Fruit fly (Drosophila melanogaster) whole organism, pupa: ENCODE results near the gene vsg.

Source experiments
- CG10348 ChIP-seq: fragments of 200-800 bp; sonication (Bioruptor generic); IDR thresholded peaks from 2 replicates; pipeline ENCODE4 v1.3.6; 2022; ENCODE audit warnings: missing biosample characterization, missing genetic modification characterization
- CG14655 ChIP-seq: fragments of 200-800 bp; sonication (Bioruptor generic); optimal IDR thresholded peaks from 3 replicates; lab custom pipeline; 2017; ENCODE audit warnings: mild to moderate bottlenecking, missing biosample characterization, missing genetic modification reagents, missing genetic modification characterization
- CG15710 ChIP-seq: fragments of 200-800 bp; sonication (Bioruptor generic); optimal IDR thresholded peaks from 2 replicates; lab custom pipeline; 2018; ENCODE audit warnings: missing biosample characterization, mild to moderate bottlenecking, missing genetic modification characterization, moderate library complexity
- CG17806 ChIP-seq: fragments of 200-800 bp; sonication (Bioruptor generic); optimal IDR thresholded peaks from 2 replicates; lab custom pipeline; 2018; ENCODE audit warnings: missing biosample characterization, mild to moderate bottlenecking, missing genetic modification characterization, moderate library complexity
- CG32121 ChIP-seq: fragments of 200-800 bp; sonication (Bioruptor generic); IDR thresholded peaks from 2 replicates; pipeline ENCODE4 v1.3.6; 2022; ENCODE audit warnings: missing biosample characterization, missing genetic modification characterization
- CG34367 ChIP-seq: fragments of 200-800 bp; sonication (Bioruptor generic); optimal IDR thresholded peaks from 2 replicates; lab custom pipeline; 2018; ENCODE audit warnings: missing biosample characterization, mild to moderate bottlenecking, missing genetic modification characterization
- CG8301 ChIP-seq: fragments of 200-800 bp; sonication (Bioruptor generic); optimal IDR thresholded peaks from 2 replicates; lab custom pipeline; 2018; ENCODE audit warnings: missing biosample characterization, mild to moderate bottlenecking, missing genetic modification characterization
- EcR ChIP-seq: fragments of 200-800 bp; sonication (Bioruptor generic); optimal IDR thresholded peaks from 3 replicates; lab custom pipeline; 2019; ENCODE audit warnings: missing biosample characterization, missing genetic modification characterization, mild to moderate bottlenecking, moderate library complexity, missing genetic modification reagents
- Ets98B ChIP-seq: fragments of 200-800 bp; sonication (Bioruptor generic); IDR thresholded peaks from 2 replicates; pipeline ENCODE4 v1.3.6; 2022; ENCODE audit warnings: missing biosample characterization, missing genetic modification characterization
- Pif1A ChIP-seq: fragments of 200-800 bp; sonication (Bioruptor generic); optimal IDR thresholded peaks from 3 replicates; lab custom pipeline; 2016; ENCODE audit warnings: missing biosample characterization, missing genetic modification characterization
- Pif1B ChIP-seq: fragments of 200-800 bp; sonication (Bioruptor generic); optimal IDR thresholded peaks from 3 replicates; lab custom pipeline; 2016; ENCODE audit warnings: missing biosample characterization, missing genetic modification characterization
- gl ChIP-seq: fragments of 200-800 bp; sonication (Bioruptor generic); optimal IDR thresholded peaks from 2 replicates; lab custom pipeline; 2018; ENCODE audit warnings: missing biosample characterization, mild to moderate bottlenecking, missing genetic modification characterization
- rn ChIP-seq: fragments of 200-800 bp; sonication (Bioruptor generic); IDR thresholded peaks from 2 replicates; pipeline ENCODE4 v1.3.6; 2022; ENCODE audit warnings: missing biosample characterization, missing genetic modification characterization

- TF ChIP-seq CG8301 (tag; lab: Kevin White, UChicago) (peak; percentile 16), EcR (GFP tag; lab: Kevin White, UChicago) (peak; percentile 85), rn (GFP tag; lab: Robert Waterston, UW) (no peak), CG14655 (GFP tag; lab: Kevin White, UChicago) (no peak), CG34367 (tag; lab: Kevin White, UChicago) (no peak), CG10348 (no peak), Pif1B (GFP tag; lab: Kevin White, UChicago) (peak; percentile 20), CG32121 (no peak), Ets98B (GFP tag; lab: Robert Waterston, UW) (no peak), CG17806 (tag; lab: Kevin White, UChicago) (peak; percentile 3), gl (tag; lab: Kevin White, UChicago) (no peak), CG15710 (no peak), Pif1A (peak; percentile 43)
These were observed 36.1 kb upstream of the vsg start for dm6 chr3L:9678007-9678497.
